Worm (Caenorhabditis elegans) whole organism, young adult: ENCODE measurements around the gene col-154.

Experiments used
- D2030.7 ChIP-seq: fragments of 200-800 bp; sonication (Bioruptor generic); IDR thresholded peaks from 2 replicates; pipeline ENCODE4 v1.3.6; 2022; ENCODE audit warnings: missing genetic modification reagents, missing genetic modification characterization, missing compliant biosample characterization
- gei-17 ChIP-seq: fragments of 200-800 bp; sonication (Bioruptor generic); optimal IDR thresholded peaks from 2 replicates; lab custom pipeline; 2018; ENCODE audit warnings: mild to moderate bottlenecking, missing genetic modification characterization, missing compliant biosample characterization
- hrde-1 ChIP-seq: sonication (generic microtip); optimal IDR thresholded peaks from 2 replicates; lab custom pipeline; 2016; ENCODE audit warnings: missing genetic modification characterization, mild to moderate bottlenecking, missing compliant biosample characterization, moderate library complexity, missing genotype, missing genetic modification reagents, borderline replicate concordance
- rec-8 ChIP-seq, 2 experiments: sonication (generic microtip); optimal IDR thresholded peaks; 2 replicates each; lab custom pipeline; 2016; ENCODE audit warnings: mild to moderate bottlenecking in 2 of 2, missing genetic modification characterization in 2 of 2, missing genetic modification reagents in 2 of 2, missing genotype in 2 of 2, missing biosample characterization in 1 of 2, missing compliant biosample characterization in 1 of 2, moderate library complexity in 1 of 2
- sptf-2 ChIP-seq: fragments of 200-800 bp; sonication (Bioruptor generic); optimal IDR thresholded peaks from 2 replicates; lab custom pipeline; 2018; ENCODE audit warnings: mild to moderate bottlenecking, missing genetic modification characterization, missing compliant biosample characterization

ce11 chrV:11341130-11341675 is 44.0 kb upstream of the col-154 start:
- TF ChIP-seq hrde-1 (tag; lab: Kevin White, UChicago) (no peak), sptf-2 (GFP tag; lab: Kevin White, UChicago) (no peak), gei-17 (GFP tag; lab: Kevin White, UChicago) (no peak), D2030.7 (GFP tag; lab: Robert Waterston, UW) (no peak), rec-8 (tag; optimal IDR thresholded peaks at IDR 0.05; lab: Kevin White, UChicago) (no peak)
